Worm (Caenorhabditis elegans) whole organism, young adult: ENCODE results near the gene rga-9.

ENCODE experiments used
- B0336.3 ChIP-seq: fragments of 200-800 bp; sonication (Bioruptor generic); IDR thresholded peaks from 2 replicates; pipeline ENCODE4 v1.3.6; 2022; ENCODE audit warnings: missing genetic modification characterization, missing compliant biosample characterization
- C06A6.2 ChIP-seq: fragments of 200-800 bp; sonication (Bioruptor generic); conservative IDR thresholded peaks from 2 replicates; pipeline ENCODE4 v1.3.6; 2022; ENCODE audit warnings: missing genetic modification characterization, missing compliant biosample characterization
- F22D6.2 ChIP-seq: sonication (generic microtip); optimal IDR thresholded peaks from 2 replicates; lab custom pipeline; 2016; ENCODE audit warnings: mild to moderate bottlenecking, missing genetic modification characterization, missing compliant biosample characterization
- F33H1.4 ChIP-seq: fragments of 200-800 bp; sonication (Bioruptor generic); IDR thresholded peaks from 2 replicates; pipeline ENCODE4 v1.3.6; 2022; ENCODE audit warnings: missing genetic modification reagents, missing genetic modification characterization, missing compliant biosample characterization
- F49E8.2 ChIP-seq: sonication (generic microtip); optimal IDR thresholded peaks from 3 replicates; lab custom pipeline; 2017; ENCODE audit warnings: missing genetic modification characterization, mild to moderate bottlenecking, missing compliant biosample characterization, antibody characterized with exemption, moderate library complexity; ENCODE audit not compliant: insufficient read depth
- F52B5.7 ChIP-seq: sonication (generic microtip); optimal IDR thresholded peaks from 2 replicates; lab custom pipeline; 2016; ENCODE audit warnings: mild to moderate bottlenecking, missing genetic modification characterization, missing compliant biosample characterization
- F57C9.4 ChIP-seq: sonication (generic microtip); optimal IDR thresholded peaks from 2 replicates; lab custom pipeline; 2017; ENCODE audit warnings: mild to moderate bottlenecking, missing genetic modification characterization, missing compliant biosample characterization
- K11D2.4 ChIP-seq: fragments of 200-800 bp; sonication (Bioruptor generic); IDR thresholded peaks from 2 replicates; pipeline ENCODE4 v1.3.6; 2022; ENCODE audit warnings: missing genetic modification reagents, missing genetic modification characterization, missing compliant biosample characterization
- Y56A3A.18 ChIP-seq: fragments of 200-800 bp; sonication (Bioruptor generic); IDR thresholded peaks from 2 replicates; pipeline ENCODE4 v1.3.6; 2022; ENCODE audit warnings: missing genetic modification reagents, missing genetic modification characterization, missing compliant biosample characterization
- ZK185.1 ChIP-seq: sonication (generic microtip); optimal IDR thresholded peaks from 2 replicates; lab custom pipeline; 2016; ENCODE audit warnings: mild to moderate bottlenecking, missing genetic modification characterization, missing compliant biosample characterization; ENCODE audit not compliant: poor library complexity, severe bottlenecking
- atf-7 ChIP-seq: sonication (generic microtip); optimal IDR thresholded peaks from 2 replicates; lab custom pipeline; 2017; ENCODE audit warnings: mild to moderate bottlenecking, missing genetic modification characterization, missing compliant biosample characterization
- bed-1 ChIP-seq: fragments of 200-800 bp; sonication (Bioruptor generic); IDR thresholded peaks from 2 replicates; pipeline ENCODE4 v1.3.6; 2022; ENCODE audit warnings: missing genetic modification reagents, missing genetic modification characterization, missing compliant biosample characterization
- bed-2 ChIP-seq: fragments of 200-800 bp; sonication (Bioruptor generic); IDR thresholded peaks from 2 replicates; pipeline ENCODE4 v1.3.6; 2022; ENCODE audit warnings: missing genetic modification reagents, missing genetic modification characterization, missing compliant biosample characterization
- cebp-2 ChIP-seq: fragments of 200-800 bp; sonication (Bioruptor generic); IDR thresholded peaks from 2 replicates; pipeline ENCODE4 v1.3.6; 2022; ENCODE audit warnings: missing genetic modification characterization, missing compliant biosample characterization
- ceh-27 ChIP-seq: fragments of 200-800 bp; sonication (Bioruptor generic); optimal IDR thresholded peaks from 2 replicates; lab custom pipeline; 2018; ENCODE audit warnings: mild to moderate bottlenecking, missing genetic modification characterization, moderate library complexity, missing compliant biosample characterization
- ceh-79 ChIP-seq: sonication (generic microtip); optimal IDR thresholded peaks from 2 replicates; lab custom pipeline; 2017; ENCODE audit warnings: mild to moderate bottlenecking, missing genetic modification characterization, missing compliant biosample characterization
- dox-1 ChIP-seq: fragments of 200-800 bp; sonication (Bioruptor generic); IDR thresholded peaks from 2 replicates; pipeline ENCODE4 v1.3.6; 2022; ENCODE audit warnings: missing genetic modification reagents, missing genetic modification characterization, missing compliant biosample characterization
- dpff-1 ChIP-seq: sonication (generic microtip); optimal IDR thresholded peaks from 2 replicates; lab custom pipeline; 2017; ENCODE audit warnings: mild to moderate bottlenecking, missing genetic modification characterization, missing compliant biosample characterization
- dpl-1 ChIP-seq: fragments of 150-350 bp; optimal IDR thresholded peaks from 2 replicates; lab custom pipeline; 2014; ENCODE audit warnings: missing biosample characterization, missing genetic modification reagents, missing genetic modification characterization
- egrh-3 ChIP-seq: fragments of 200-800 bp; sonication (Bioruptor generic); IDR thresholded peaks from 2 replicates; pipeline ENCODE4 v1.3.6; 2022; ENCODE audit warnings: missing genetic modification reagents, missing genetic modification characterization, missing compliant biosample characterization
- ekl-4 ChIP-seq: fragments of 200-800 bp; sonication (Bioruptor generic); IDR thresholded peaks from 2 replicates; pipeline ENCODE4 v1.3.6; 2022; ENCODE audit warnings: missing genetic modification reagents, missing genetic modification characterization, missing compliant biosample characterization
- hmg-1.2 ChIP-seq: fragments of 200-800 bp; sonication (Bioruptor generic); IDR thresholded peaks from 2 replicates; pipeline ENCODE4 v1.3.6; 2022; ENCODE audit warnings: missing genetic modification reagents, missing genetic modification characterization, missing compliant biosample characterization
- hmg-20 ChIP-seq: fragments of 200-800 bp; sonication (Bioruptor generic); IDR thresholded peaks from 2 replicates; pipeline ENCODE4 v1.3.6; 2022; ENCODE audit warnings: missing genetic modification reagents, missing genetic modification characterization, missing compliant biosample characterization
- let-526 ChIP-seq: fragments of 200-800 bp; sonication (Bioruptor generic); IDR thresholded peaks from 2 replicates; pipeline ENCODE4 v1.3.6; 2022; ENCODE audit warnings: missing genetic modification reagents, missing genetic modification characterization, missing compliant biosample characterization
- lin-40 ChIP-seq: sonication (generic microtip); optimal IDR thresholded peaks from 2 replicates; lab custom pipeline; 2016; ENCODE audit warnings: missing genetic modification characterization, mild to moderate bottlenecking, missing compliant biosample characterization, missing genotype, missing genetic modification reagents
- nfya-2 ChIP-seq: fragments of 200-800 bp; sonication (Bioruptor generic); IDR thresholded peaks from 2 replicates; pipeline ENCODE4 v1.3.6; 2022; ENCODE audit warnings: missing genetic modification reagents, missing genetic modification characterization, missing compliant biosample characterization
- nfyb-1 ChIP-seq: fragments of 200-800 bp; sonication (Bioruptor generic); IDR thresholded peaks from 2 replicates; pipeline ENCODE4 v1.3.6; 2022; ENCODE audit warnings: missing genetic modification reagents, missing genetic modification characterization, missing compliant biosample characterization
- nhr-179 ChIP-seq: sonication (generic microtip); optimal IDR thresholded peaks from 2 replicates; lab custom pipeline; 2016; ENCODE audit warnings: mild to moderate bottlenecking, missing genetic modification characterization, missing compliant biosample characterization
- nhr-27 ChIP-seq: fragments of 200-800 bp; sonication (Bioruptor generic); optimal IDR thresholded peaks from 2 replicates; lab custom pipeline; 2018; ENCODE audit warnings: mild to moderate bottlenecking, missing genetic modification characterization, moderate library complexity, missing compliant biosample characterization
- nhr-90 ChIP-seq: sonication (generic microtip); optimal IDR thresholded peaks from 2 replicates; lab custom pipeline; 2016; ENCODE audit warnings: missing genotype, mild to moderate bottlenecking, missing genetic modification characterization, missing compliant biosample characterization
- snpc-1.3 ChIP-seq: sonication (generic microtip); optimal IDR thresholded peaks from 2 replicates; lab custom pipeline; 2017; ENCODE audit warnings: missing genetic modification characterization, mild to moderate bottlenecking, missing compliant biosample characterization, antibody characterized with exemption, moderate library complexity, missing genotype, missing genetic modification reagents; ENCODE audit not compliant: insufficient read depth
- tlf-1 ChIP-seq: fragments of 200-800 bp; sonication (Bioruptor generic); optimal IDR thresholded peaks from 2 replicates; lab custom pipeline; 2018; ENCODE audit warnings: mild to moderate bottlenecking, missing genetic modification characterization, missing compliant biosample characterization
- xnd-1 ChIP-seq: sonication (generic microtip); optimal IDR thresholded peaks from 2 replicates; lab custom pipeline; 2016; ENCODE audit warnings: missing genotype, missing genetic modification reagents, missing genetic modification characterization, missing compliant biosample characterization
- zfh-2 ChIP-seq: fragments of 200-800 bp; sonication (Bioruptor generic); conservative IDR thresholded peaks from 2 replicates; pipeline ENCODE4 v1.3.6; 2022; ENCODE audit warnings: missing genetic modification reagents, missing genetic modification characterization, missing compliant biosample characterization
- ztf-18 ChIP-seq: sonication (generic microtip); optimal IDR thresholded peaks from 2 replicates; lab custom pipeline; 2016; ENCODE audit warnings: missing genotype, mild to moderate bottlenecking, missing genetic modification characterization, missing compliant biosample characterization
- ztf-25 ChIP-seq: fragments of 200-800 bp; sonication (Bioruptor generic); IDR thresholded peaks from 2 replicates; pipeline ENCODE4 v1.3.6; 2022; ENCODE audit warnings: missing genetic modification reagents, missing genetic modification characterization, missing compliant biosample characterization
- ztf-28 ChIP-seq: fragments of 200-800 bp; sonication (Bioruptor generic); IDR thresholded peaks from 2 replicates; pipeline ENCODE4 v1.3.6; 2022; ENCODE audit warnings: missing genetic modification reagents, missing genetic modification characterization, missing compliant biosample characterization

The rga-9 gene

DNA sequence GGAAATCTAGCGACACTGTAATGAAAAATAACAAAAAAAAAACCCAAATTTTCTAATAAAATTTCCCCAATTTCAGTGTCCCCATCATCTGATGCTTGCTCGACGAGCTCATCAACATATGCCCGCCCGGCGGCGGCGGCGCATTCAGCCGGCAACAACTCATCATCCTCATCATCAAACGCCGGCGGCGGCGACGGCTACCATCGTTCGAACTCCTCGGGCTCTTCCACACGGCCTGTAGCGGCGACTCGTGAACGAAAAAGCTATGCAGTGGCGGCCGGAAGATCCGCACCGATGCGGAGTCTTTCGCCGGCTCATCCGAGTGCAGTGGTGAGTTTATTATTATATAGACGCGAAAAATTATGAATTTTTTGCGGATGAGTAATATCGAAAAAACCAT lies 47.9 kb upstream of the rga-9 start:
- TF ChIP-seq F49E8.2 (tag; lab: Kevin White, UChicago) = no peak
- no peak for TF ChIP-seq cebp-2 (GFP tag; lab: Robert Waterston, UW)
- peak; percentile 90 for TF ChIP-seq zfh-2 (GFP tag; lab: Robert Waterston, UW)
- TF ChIP-seq nfyb-1 (GFP tag; lab: Robert Waterston, UW) = no peak
- TF ChIP-seq nhr-27 (tag; lab: Kevin White, UChicago) = no peak
- TF ChIP-seq egrh-3 (GFP tag; lab: Robert Waterston, UW) = peak; percentile 53; the same call in 1 of the 2 replicates
- no peak for TF ChIP-seq ZK185.1 (tag; lab: Kevin White, UChicago)
- TF ChIP-seq, all 124 proteins: peak for 2

DNA sequence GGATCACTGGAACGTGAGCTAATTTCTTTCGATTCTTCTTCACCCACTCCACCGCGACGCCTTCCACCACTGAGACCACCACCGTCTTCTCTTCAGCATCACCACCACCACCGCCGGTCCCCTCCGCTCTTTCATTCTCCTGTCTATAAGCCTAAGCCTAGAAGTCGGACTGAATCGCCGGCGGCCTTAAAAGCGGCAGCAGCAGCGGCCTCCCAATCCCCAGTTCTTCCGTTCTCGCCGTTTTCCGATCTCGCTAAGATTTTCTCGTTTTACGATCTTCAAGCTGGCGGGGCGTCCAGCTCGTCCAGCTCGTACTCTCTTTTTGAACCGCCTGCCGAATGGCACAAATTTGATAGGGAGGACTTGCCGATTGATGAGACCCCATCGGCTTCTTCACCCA lies 41.8 kb upstream of the rga-9 start:
- TF ChIP-seq nhr-27 (tag; lab: Kevin White, UChicago) (no peak), Y56A3A.18 (GFP tag; lab: Robert Waterston, UW) (no peak), K11D2.4 (GFP tag; lab: Robert Waterston, UW) (no peak), ztf-25 (no peak), ceh-79 (tag; lab: Kevin White, UChicago) (peak; percentile 1), bed-1 (GFP tag; lab: Robert Waterston, UW) (no peak), atf-7 (tag; lab: Kevin White, UChicago) (no peak), snpc-1.3 (no peak), dpff-1 (no peak), ztf-28 (GFP tag; lab: Robert Waterston, UW) (no peak), ekl-4 (GFP tag; lab: Robert Waterston, UW) (0 out of 2 replicates have a peak, but pooled peaks have one; percentile 30), hmg-1.2 (GFP tag; lab: Robert Waterston, UW) (0 out of 2 replicates have a peak, but pooled peaks have one; percentile 15), F33H1.4 (GFP tag; lab: Robert Waterston, UW) (no peak), F22D6.2 (tag; lab: Kevin White, UChicago) (no peak), tlf-1 (GFP tag; lab: Kevin White, UChicago) (no peak), egrh-3 (GFP tag; lab: Robert Waterston, UW) (peak; percentile 66; the same call in 1 of the 2 replicates), F52B5.7 (tag; lab: Kevin White, UChicago) (peak; percentile 5), let-526 (GFP tag; lab: Robert Waterston, UW) (no peak), zfh-2 (GFP tag; lab: Robert Waterston, UW) (peak; percentile 88), C06A6.2 (0 out of 2 replicates have a peak, but pooled peaks have one; percentile 12), dox-1 (GFP tag; lab: Robert Waterston, UW) (0 out of 2 replicates have a peak, but pooled peaks have one; percentile 9), ceh-27 (no peak)

DNA sequence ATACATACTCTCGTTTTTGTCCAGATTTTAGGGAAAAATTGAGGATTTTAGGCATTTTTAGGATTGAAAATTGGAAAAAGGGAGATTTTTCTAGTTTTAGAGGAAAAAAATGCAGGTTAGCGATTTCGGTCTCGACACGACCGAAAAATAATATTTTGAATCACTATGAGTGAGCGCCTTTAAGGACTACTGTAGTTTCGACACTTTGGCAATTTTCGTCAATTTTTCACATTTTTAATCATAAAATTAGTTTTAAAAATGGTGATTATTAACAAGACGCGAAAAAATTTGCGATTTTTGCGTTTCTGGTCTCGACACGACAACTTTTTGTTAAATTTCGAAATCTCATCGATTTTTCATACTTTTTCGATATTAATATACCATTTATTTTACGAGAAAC lies 41.2 kb upstream of the rga-9 start:
- TF ChIP-seq xnd-1 (tag; lab: Kevin White, UChicago) = no peak
- TF ChIP-seq hmg-20 (GFP tag; lab: Robert Waterston, UW) = no peak
- no peak for TF ChIP-seq nfya-2 (GFP tag; lab: Robert Waterston, UW)
- TF ChIP-seq nhr-90 (tag; lab: Kevin White, UChicago) = no peak
- no peak for TF ChIP-seq ztf-18 (tag; lab: Kevin White, UChicago)
- TF ChIP-seq dpl-1 = no peak
- TF ChIP-seq F57C9.4 (tag; lab: Kevin White, UChicago) = no peak
- TF ChIP-seq lin-40 (tag; lab: Kevin White, UChicago) = no peak
- no peak for TF ChIP-seq B0336.3 (GFP tag; lab: Robert Waterston, UW)
- no peak for TF ChIP-seq nhr-179 (tag; lab: Kevin White, UChicago)
- TF ChIP-seq bed-2 = no peak
